Fruit fly (Drosophila melanogaster) whole organism, embryonic: ENCODE measurements around the gene RIOK2.

ENCODE experiments used
- Aef1 ChIP-seq: fragments of 200-800 bp; sonication (Bioruptor generic); IDR thresholded peaks from 3 replicates; pipeline ENCODE4 v1.3.6; 2022; ENCODE audit warnings: missing biosample characterization, missing genetic modification characterization
- BtbVII ChIP-seq: fragments of 200-800 bp; sonication (Bioruptor generic); optimal IDR thresholded peaks from 3 replicates; lab custom pipeline; 2017; ENCODE audit warnings: missing biosample characterization, mild to moderate bottlenecking, missing genetic modification characterization
- CG10543 ChIP-seq: fragments of 200-800 bp; sonication (Bioruptor generic); optimal IDR thresholded peaks from 3 replicates; lab custom pipeline; 2017; ENCODE audit warnings: missing biosample characterization, mild to moderate bottlenecking, missing genetic modification characterization, moderate library complexity
- CG11560 ChIP-seq: fragments of 200-800 bp; sonication (Bioruptor generic); IDR thresholded peaks from 3 replicates; pipeline ENCODE4 v1.3.6; 2022; ENCODE audit warnings: missing biosample characterization, missing genetic modification characterization
- CG1602 ChIP-seq: fragments of 200-800 bp; sonication (Bioruptor generic); optimal IDR thresholded peaks from 3 replicates; lab custom pipeline; 2016; ENCODE audit warnings: missing biosample characterization, missing genetic modification characterization
- CG17359 ChIP-seq: fragments of 200-800 bp; sonication (Bioruptor generic); optimal IDR thresholded peaks from 3 replicates; lab custom pipeline; 2018; ENCODE audit warnings: missing biosample characterization, mild to moderate bottlenecking, missing genetic modification characterization, moderate library complexity
- CG17385 ChIP-seq: fragments of 200-800 bp; sonication (Bioruptor generic); optimal IDR thresholded peaks from 3 replicates; lab custom pipeline; 2018; ENCODE audit warnings: missing biosample characterization, mild to moderate bottlenecking, missing genetic modification characterization
- CG17829 ChIP-seq: fragments of 200-800 bp; optimal IDR thresholded peaks from 2 replicates; lab custom pipeline; 2019; ENCODE audit warnings: missing biosample characterization, mild to moderate bottlenecking, missing genetic modification characterization, moderate library complexity
- CG17912 ChIP-seq: fragments of 200-800 bp; sonication (Bioruptor generic); optimal IDR thresholded peaks from 2 replicates; lab custom pipeline; 2018; ENCODE audit warnings: missing biosample characterization, mild to moderate bottlenecking, missing genetic modification characterization
- CG18599 ChIP-seq: fragments of 200-800 bp; sonication (Bioruptor generic); optimal IDR thresholded peaks from 3 replicates; lab custom pipeline; 2017; ENCODE audit warnings: missing biosample characterization, missing genetic modification characterization, mild to moderate bottlenecking, moderate library complexity, missing genetic modification reagents
- CG3838 ChIP-seq: fragments of 200-800 bp; sonication (Bioruptor generic); optimal IDR thresholded peaks from 3 replicates; lab custom pipeline; 2016; ENCODE audit warnings: missing biosample characterization, missing genetic modification characterization
- CG4328 ChIP-seq: fragments of 200-800 bp; sonication (Bioruptor generic); optimal IDR thresholded peaks from 3 replicates; lab custom pipeline; 2017; ENCODE audit warnings: missing biosample characterization, missing genetic modification reagents, missing genetic modification characterization
- CG6765 ChIP-seq: fragments of 200-800 bp; sonication (Bioruptor generic); optimal IDR thresholded peaks from 3 replicates; lab custom pipeline; 2017; ENCODE audit warnings: missing biosample characterization, mild to moderate bottlenecking, missing genetic modification characterization
- CG7372 ChIP-seq: fragments of 200-800 bp; sonication (Bioruptor generic); IDR thresholded peaks from 2 replicates; pipeline ENCODE4 v1.3.6; 2022; ENCODE audit warnings: missing biosample characterization, missing genetic modification characterization
- CG9817 ChIP-seq: fragments of 200-800 bp; sonication (Bioruptor generic); optimal IDR thresholded peaks from 2 replicates; lab custom pipeline; 2018; ENCODE audit warnings: missing biosample characterization, mild to moderate bottlenecking, missing genetic modification characterization, moderate library complexity
- Dip3 ChIP-seq: fragments of 200-800 bp; sonication (Bioruptor generic); optimal IDR thresholded peaks from 3 replicates; lab custom pipeline; 2016; ENCODE audit warnings: missing biosample characterization, missing genetic modification characterization
- ERR ChIP-seq: fragments of 200-800 bp; sonication (Bioruptor generic); optimal IDR thresholded peaks from 2 replicates; lab custom pipeline; 2016; ENCODE audit warnings: missing biosample characterization, missing genetic modification characterization
- Fer2 ChIP-seq: fragments of 200-800 bp; sonication (Bioruptor generic); optimal IDR thresholded peaks from 2 replicates; lab custom pipeline; 2018; ENCODE audit warnings: missing biosample characterization, mild to moderate bottlenecking, missing genetic modification characterization, moderate library complexity
- Fer3 ChIP-seq: fragments of 200-800 bp; sonication (Bioruptor generic); optimal IDR thresholded peaks from 2 replicates; lab custom pipeline; 2018; ENCODE audit warnings: missing biosample characterization, mild to moderate bottlenecking, missing genetic modification characterization, moderate library complexity
- Hmr ChIP-seq: fragments of 200-800 bp; sonication (Bioruptor generic); optimal IDR thresholded peaks from 3 replicates; lab custom pipeline; 2017; ENCODE audit warnings: mild to moderate bottlenecking, missing biosample characterization, missing genetic modification reagents, missing genetic modification characterization
- MBD-R2 ChIP-seq: fragments of 200-800 bp; sonication (Bioruptor generic); IDR thresholded peaks from 2 replicates; pipeline ENCODE4 v1.3.6; 2022; ENCODE audit warnings: missing biosample characterization, missing genetic modification characterization
- Mad ChIP-seq: fragments of 200-800 bp; sonication (Bioruptor generic); optimal IDR thresholded peaks from 2 replicates; lab custom pipeline; 2016; ENCODE audit warnings: missing biosample characterization, missing genetic modification characterization
- Myb ChIP-seq: fragments of 200-800 bp; sonication (Bioruptor generic); optimal IDR thresholded peaks from 2 replicates; lab custom pipeline; 2016; ENCODE audit warnings: missing biosample characterization, missing genetic modification characterization
- Oli ChIP-seq: fragments of 200-800 bp; sonication (Bioruptor generic); optimal IDR thresholded peaks from 2 replicates; lab custom pipeline; 2018; ENCODE audit warnings: missing biosample characterization, mild to moderate bottlenecking, missing genetic modification characterization, moderate library complexity
- Rfx ChIP-seq: fragments of 200-800 bp; sonication (Bioruptor generic); IDR thresholded peaks from 2 replicates; pipeline ENCODE4 v1.3.6; 2022; ENCODE audit warnings: missing biosample characterization, missing genetic modification characterization
- Rx ChIP-seq: fragments of 200-800 bp; sonication (Bioruptor generic); IDR thresholded peaks from 2 replicates; pipeline ENCODE4 v1.3.6; 2022; ENCODE audit warnings: missing biosample characterization, missing genetic modification characterization
- Sox100B ChIP-seq: fragments of 200-800 bp; sonication (Bioruptor generic); optimal IDR thresholded peaks from 3 replicates; lab custom pipeline; 2018; ENCODE audit warnings: missing biosample characterization, mild to moderate bottlenecking, missing genetic modification characterization
- ac ChIP-seq: fragments of 200-800 bp; sonication (Bioruptor generic); optimal IDR thresholded peaks from 3 replicates; lab custom pipeline; 2017; ENCODE audit warnings: missing biosample characterization, mild to moderate bottlenecking, missing genetic modification characterization
- al ChIP-seq: fragments of 200-800 bp; sonication (Bioruptor generic); IDR thresholded peaks from 2 replicates; pipeline ENCODE4 v1.3.6; 2022; ENCODE audit warnings: missing biosample characterization, missing genetic modification characterization
- ase ChIP-seq: fragments of 200-800 bp; sonication (Bioruptor generic); IDR thresholded peaks from 3 replicates; pipeline ENCODE4 v1.3.6; 2022; ENCODE audit warnings: missing biosample characterization, missing genetic modification characterization
- ato ChIP-seq: fragments of 200-800 bp; sonication (Bioruptor generic); IDR thresholded peaks from 2 replicates; pipeline ENCODE4 v1.3.6; 2022; ENCODE audit warnings: missing biosample characterization, missing genetic modification characterization; ENCODE audit not compliant: partially characterized antibody
- az2 ChIP-seq: fragments of 200-800 bp; sonication (Bioruptor generic); optimal IDR thresholded peaks from 3 replicates; lab custom pipeline; 2016; ENCODE audit warnings: missing biosample characterization, missing genetic modification characterization
- bab2 ChIP-seq: fragments of 200-800 bp; sonication (Bioruptor generic); optimal IDR thresholded peaks from 2 replicates; lab custom pipeline; 2016; ENCODE audit warnings: missing biosample characterization, missing genetic modification characterization
- dimm ChIP-seq: fragments of 200-800 bp; sonication (Bioruptor generic); IDR thresholded peaks from 2 replicates; pipeline ENCODE4 v1.3.6; 2022; ENCODE audit warnings: missing biosample characterization, missing genetic modification characterization
- dpn ChIP-seq, 2 experiments: fragments of 200-800 bp; sonication (Bioruptor generic); optimal IDR thresholded peaks; 3 replicates each; lab custom pipeline; 2016; ENCODE audit warnings: missing biosample characterization in 2 of 2, missing genetic modification characterization in 2 of 2
- ems ChIP-seq: fragments of 200-800 bp; sonication (Bioruptor generic); optimal IDR thresholded peaks from 3 replicates; lab custom pipeline; 2016; ENCODE audit warnings: missing biosample characterization, missing genetic modification characterization
- eve ChIP-seq, 2 experiments: fragments of >200 bp; optimal IDR thresholded peaks; 2 replicates each; lab custom pipeline; 2017; ENCODE audit warnings: missing biosample characterization in 2 of 2, missing genetic modification characterization in 2 of 2
- gfzf ChIP-seq: fragments of 200-800 bp; sonication (Bioruptor generic); optimal IDR thresholded peaks from 2 replicates; lab custom pipeline; 2016; ENCODE audit warnings: missing biosample characterization, mild to moderate bottlenecking, missing genetic modification characterization, moderate library complexity
- kay ChIP-seq: fragments of 200-800 bp; sonication (Bioruptor generic); optimal IDR thresholded peaks from 2 replicates; lab custom pipeline; 2016; ENCODE audit warnings: missing biosample characterization, missing genetic modification characterization
- lab ChIP-seq: fragments of 200-800 bp; sonication (Bioruptor generic); optimal IDR thresholded peaks from 3 replicates; lab custom pipeline; 2017; ENCODE audit warnings: missing biosample characterization, missing genetic modification characterization, mild to moderate bottlenecking, moderate library complexity, missing genetic modification reagents
- oc ChIP-seq: fragments of 200-800 bp; sonication (Bioruptor generic); optimal IDR thresholded peaks from 2 replicates; lab custom pipeline; 2018; ENCODE audit warnings: missing biosample characterization, mild to moderate bottlenecking, missing genetic modification characterization, moderate library complexity
- slp2 ChIP-seq: fragments of 200-800 bp; sonication (Bioruptor generic); optimal IDR thresholded peaks from 2 replicates; lab custom pipeline; 2016; ENCODE audit warnings: missing biosample characterization, missing genetic modification characterization
- tap ChIP-seq: fragments of 200-800 bp; optimal IDR thresholded peaks from 3 replicates; lab custom pipeline; 2019; ENCODE audit warnings: missing biosample characterization, mild to moderate bottlenecking, missing genetic modification characterization, moderate library complexity
- trh ChIP-seq: fragments of 200-800 bp; sonication (Bioruptor generic); optimal IDR thresholded peaks from 2 replicates; lab custom pipeline; 2016; ENCODE audit warnings: missing biosample characterization, missing genetic modification characterization
- vfl ChIP-seq: fragments of 200-800 bp; sonication (Bioruptor generic); optimal IDR thresholded peaks from 2 replicates; lab custom pipeline; 2016; ENCODE audit warnings: missing biosample characterization, missing genetic modification characterization
- wdn ChIP-seq: fragments of 200-800 bp; sonication (Bioruptor generic); IDR thresholded peaks from 2 replicates; pipeline ENCODE4 v1.3.6; 2022; ENCODE audit warnings: missing biosample characterization, missing genetic modification characterization

Gene RIOK2

DNA sequence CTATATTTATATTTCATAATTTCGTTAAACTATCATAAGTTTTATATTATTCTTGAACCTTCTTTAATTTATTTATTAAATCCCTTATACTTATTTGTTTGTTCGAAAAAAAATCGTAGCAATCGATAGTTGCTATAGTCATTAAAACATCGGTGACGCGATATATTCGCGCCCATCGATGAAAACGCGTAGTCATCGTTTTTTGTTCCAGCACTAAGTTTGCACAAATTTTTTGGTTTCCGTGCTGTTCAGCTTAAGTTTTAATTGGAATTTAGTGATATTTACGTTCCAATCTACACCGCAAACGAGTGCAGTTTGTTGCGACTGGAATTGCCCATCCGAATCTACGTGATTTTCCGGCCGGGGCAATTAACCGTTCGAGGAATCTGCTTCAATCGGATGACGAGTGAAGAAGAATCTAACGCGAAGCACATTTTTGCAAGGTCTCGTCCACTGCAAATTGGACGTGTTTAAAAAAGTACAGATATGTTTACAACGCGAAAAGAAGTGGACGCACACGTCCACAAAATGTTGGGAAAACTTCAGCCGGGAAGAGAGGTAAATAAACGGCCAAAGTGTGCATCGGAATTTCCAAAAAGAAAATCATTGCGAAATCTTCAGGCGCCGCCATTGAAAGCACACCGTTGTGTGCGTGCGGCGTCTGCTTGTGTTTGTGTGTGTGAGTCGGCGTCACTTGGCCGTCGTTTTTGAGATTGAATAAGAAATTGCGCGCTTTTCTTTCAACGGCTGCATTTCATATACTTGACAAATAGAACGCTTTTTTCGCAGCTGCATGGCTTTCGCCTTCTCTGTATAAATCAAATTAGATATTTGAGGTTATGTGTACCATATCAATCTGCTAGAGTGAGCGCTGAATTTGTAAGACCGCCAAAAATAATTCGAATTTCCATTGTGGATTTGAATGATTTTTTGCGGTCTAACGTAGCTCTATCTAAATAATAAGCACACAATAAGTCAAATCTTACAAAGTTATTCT, 16.2 kb upstream of the RIOK2 start, which contains the start of gene Nup358 (continued):
- TF ChIP-seq CG1602 (GFP tag; lab: Kevin White, UChicago) (no peak), CG17385 (GFP tag; lab: Kevin White, UChicago) (peak; percentile 71), Fer2 (tag; lab: Kevin White, UChicago) (no peak), Oli (tag; lab: Kevin White, UChicago) (no peak), Fer3 (tag; lab: Kevin White, UChicago) (no peak), tap (tag; lab: Kevin White, UChicago) (no peak)

DNA sequence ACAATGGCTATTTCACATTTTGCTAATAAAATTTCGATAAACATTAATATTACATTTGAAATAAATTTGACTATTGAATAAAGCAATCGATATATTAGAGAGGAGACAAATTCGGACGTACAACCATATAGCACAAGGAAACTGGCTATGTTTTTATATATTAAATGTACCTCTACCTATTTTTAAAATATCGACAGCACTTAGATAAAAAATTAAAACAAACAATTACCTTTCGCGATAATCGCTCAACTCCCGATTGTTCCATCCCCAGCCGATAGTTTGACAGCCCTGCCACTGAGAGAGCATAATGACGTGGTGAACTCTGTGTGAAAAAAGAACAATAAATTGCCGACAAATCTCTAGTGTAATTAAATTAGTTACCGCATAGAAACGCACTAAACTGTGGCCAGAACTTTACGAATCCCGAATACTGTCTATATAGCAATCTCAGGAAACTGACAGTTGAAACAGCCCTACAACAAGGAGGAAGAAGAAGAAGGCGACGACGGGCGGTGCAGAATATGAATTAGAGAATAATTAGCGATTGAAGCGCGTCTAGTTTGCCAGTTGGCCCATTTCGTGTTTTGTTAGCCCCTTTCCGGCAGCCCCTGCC, 6.9 kb upstream of the RIOK2 start, which contains the start of gene CG11857:
CG11857 (plus strand) TSS at position 271 of the 613 bp plus-strand sequence.
- peak; percentile 99 for TF ChIP-seq az2
- peak; percentile 98 to 99 for TF ChIP-seq dpn (GFP tag; optimal IDR thresholded peaks at IDR 0.05; lab: Kevin White, UChicago)
- TF ChIP-seq CG17359 (tag; lab: Kevin White, UChicago), result peak; percentile 98
- TF ChIP-seq CG11560 (tag; lab: Robert Waterston, UW), result peak; percentile 93
- TF ChIP-seq CG10543 (GFP tag; lab: Kevin White, UChicago), result peak; percentile 95
- TF ChIP-seq CG7372 (GFP tag; lab: Robert Waterston, UW), result peak; percentile 99
- TF ChIP-seq Aef1 (GFP tag; lab: Robert Waterston, UW), result peak; percentile 99
- peak; percentile 96 for TF ChIP-seq ato (GFP tag; lab: Robert Waterston, UW)
- TF ChIP-seq bab2 (GFP tag; lab: Kevin White, UChicago), result peak; percentile 98
- TF ChIP-seq al, result peak; percentile 99
- TF ChIP-seq trh (GFP tag; lab: Kevin White, UChicago), result peak; percentile 97
- TF ChIP-seq CG17829 (tag; lab: Kevin White, UChicago), result peak; percentile 98
- peak; percentile 91 for TF ChIP-seq BtbVII (GFP tag; lab: Kevin White, UChicago)
- peak; percentile 95 for TF ChIP-seq ERR (GFP tag; lab: Kevin White, UChicago)
- peak; percentile 98 for TF ChIP-seq lab (GFP tag; lab: Kevin White, UChicago)
- peak; percentile 97 for TF ChIP-seq CG18599 (GFP tag; lab: Kevin White, UChicago)
- peak; percentile 98 for TF ChIP-seq Rx
- peak; percentile 99 for TF ChIP-seq Rfx (GFP tag; lab: Robert Waterston, UW)
- TF ChIP-seq CG3838 (GFP tag; lab: Kevin White, UChicago), result peak; percentile 95
- peak; percentile 98 for TF ChIP-seq kay (GFP tag; lab: Kevin White, UChicago)
- peak; percentile 97 for TF ChIP-seq Dip3 (GFP tag; lab: Kevin White, UChicago)
- peak; percentile 98 for TF ChIP-seq Mad (GFP tag; lab: Kevin White, UChicago)
- peak; percentile 89 for TF ChIP-seq Myb (GFP tag; lab: Kevin White, UChicago)
- TF ChIP-seq eve (GFP tag; optimal IDR thresholded peaks at IDR 0.05; lab: Kevin White, UChicago), result peak in 1 of 2 experiments; percentile 54
- TF ChIP-seq slp2 (GFP tag; lab: Kevin White, UChicago), result peak; percentile 96
- TF ChIP-seq CG17912 (GFP tag; lab: Kevin White, UChicago), result peak; percentile 90
- TF ChIP-seq Sox100B, result peak; percentile 93
- TF ChIP-seq gfzf, result peak; percentile 44
- peak; percentile 87 for TF ChIP-seq CG6765 (GFP tag; lab: Kevin White, UChicago)
- peak; percentile 97 for TF ChIP-seq Hmr (GFP tag; lab: Kevin White, UChicago)
- TF ChIP-seq wdn (GFP tag; lab: Robert Waterston, UW), result peak; percentile 97
- TF ChIP-seq CG4328, result peak; percentile 91
- peak; percentile 89 for TF ChIP-seq ac (GFP tag; lab: Kevin White, UChicago)
- peak; percentile 94 for TF ChIP-seq oc (tag; lab: Kevin White, UChicago)
- peak; percentile 99 for TF ChIP-seq MBD-R2 (GFP tag; lab: Robert Waterston, UW)
- TF ChIP-seq CG9817 (tag; lab: Kevin White, UChicago), result peak; percentile 99
- TF ChIP-seq dimm (GFP tag; lab: Robert Waterston, UW), result peak; percentile 97
- TF ChIP-seq ems (GFP tag; lab: Kevin White, UChicago), result peak; percentile 98
- peak; percentile 99 for TF ChIP-seq vfl (GFP tag; lab: Kevin White, UChicago)
- TF ChIP-seq ase (GFP tag; lab: Robert Waterston, UW), result peak; percentile 99
